Fruit fly (Drosophila melanogaster) whole organism, embryonic: ENCODE data around the gene CG5498.
A peak's percentile ranks its signal among the peaks of the same experiment; 100 is the strongest.

Experiments
- C15 ChIP-seq: fragments of 200-800 bp; sonication (Bioruptor generic); IDR thresholded peaks from 3 replicates; pipeline ENCODE4 v1.3.6; 2022; ENCODE audit warnings: missing biosample characterization, missing genetic modification characterization
- CG10565 ChIP-seq: fragments of 200-800 bp; sonication (Bioruptor generic); optimal IDR thresholded peaks from 3 replicates; lab custom pipeline; 2016; ENCODE audit warnings: missing biosample characterization, mild to moderate bottlenecking, missing genetic modification characterization
- CG11723 ChIP-seq: fragments of 200-800 bp; sonication (Bioruptor generic); optimal IDR thresholded peaks from 2 replicates; lab custom pipeline; 2017; ENCODE audit warnings: missing biosample characterization, mild to moderate bottlenecking, missing genetic modification characterization
- CG12219 ChIP-seq: fragments of 200-800 bp; sonication (Bioruptor generic); optimal IDR thresholded peaks from 3 replicates; lab custom pipeline; 2018; ENCODE audit warnings: missing biosample characterization, mild to moderate bottlenecking, missing genetic modification characterization
- CG13123 ChIP-seq: fragments of 200-800 bp; sonication (Bioruptor generic); optimal IDR thresholded peaks from 2 replicates; lab custom pipeline; 2016; ENCODE audit warnings: missing biosample characterization, missing genetic modification characterization
- CG14014 ChIP-seq: fragments of 200-800 bp; sonication (Bioruptor generic); IDR thresholded peaks from 2 replicates; pipeline ENCODE4 v1.3.6; 2022; ENCODE audit warnings: missing biosample characterization, missing genetic modification characterization
- CG2202 ChIP-seq: fragments of 200-800 bp; sonication (Bioruptor generic); optimal IDR thresholded peaks from 2 replicates; lab custom pipeline; 2018; ENCODE audit warnings: missing biosample characterization, mild to moderate bottlenecking, missing genetic modification characterization
- CG2875 ChIP-seq: fragments of 200-800 bp; sonication (Bioruptor generic); optimal IDR thresholded peaks from 2 replicates; lab custom pipeline; 2017; ENCODE audit warnings: missing biosample characterization, mild to moderate bottlenecking, missing genetic modification characterization, missing genetic modification reagents
- CG32532 ChIP-seq: fragments of 200-800 bp; sonication (Bioruptor generic); IDR thresholded peaks from 2 replicates; pipeline ENCODE4 v1.3.6; 2022; ENCODE audit warnings: missing biosample characterization, missing genetic modification characterization
- CG3847 ChIP-seq: fragments of 200-800 bp; sonication (Bioruptor generic); IDR thresholded peaks from 2 replicates; pipeline ENCODE4 v1.3.6; 2022; ENCODE audit warnings: missing biosample characterization, missing genetic modification characterization
- CG4730 ChIP-seq: fragments of 200-800 bp; sonication (Bioruptor generic); IDR thresholded peaks from 2 replicates; pipeline ENCODE4 v1.3.6; 2022; ENCODE audit warnings: missing biosample characterization, missing genetic modification characterization
- CG4854 ChIP-seq: fragments of 200-800 bp; sonication (Bioruptor generic); optimal IDR thresholded peaks from 2 replicates; lab custom pipeline; 2016; ENCODE audit warnings: missing biosample characterization, missing genetic modification characterization, inconsistent platforms
- CG6689 ChIP-seq: fragments of 200-800 bp; sonication (Bioruptor generic); IDR thresholded peaks from 2 replicates; pipeline ENCODE4 v1.3.6; 2022; ENCODE audit warnings: missing biosample characterization, missing genetic modification characterization
- CG6765 ChIP-seq: fragments of 200-800 bp; sonication (Bioruptor generic); optimal IDR thresholded peaks from 3 replicates; lab custom pipeline; 2017; ENCODE audit warnings: missing biosample characterization, mild to moderate bottlenecking, missing genetic modification characterization
- CG8281 ChIP-seq: fragments of 200-800 bp; sonication (Bioruptor generic); optimal IDR thresholded peaks from 2 replicates; lab custom pipeline; 2018; ENCODE audit warnings: missing biosample characterization, mild to moderate bottlenecking, missing genetic modification characterization, moderate library complexity
- CG8388 ChIP-seq: fragments of 200-800 bp; sonication (Bioruptor generic); optimal IDR thresholded peaks from 2 replicates; lab custom pipeline; 2019; ENCODE audit warnings: missing biosample characterization, mild to moderate bottlenecking, missing genetic modification characterization, moderate library complexity
- CHES-1-like ChIP-seq: fragments of 200-800 bp; sonication (Bioruptor generic); optimal IDR thresholded peaks from 2 replicates; lab custom pipeline; 2016; ENCODE audit warnings: missing biosample characterization, missing genetic modification characterization
- Chrac-16 ChIP-seq: fragments of 200-800 bp; sonication (Bioruptor generic); optimal IDR thresholded peaks from 3 replicates; lab custom pipeline; 2016; ENCODE audit warnings: missing biosample characterization, missing genetic modification characterization
- Dad ChIP-seq: fragments of 200-800 bp; sonication (Bioruptor generic); optimal IDR thresholded peaks from 3 replicates; lab custom pipeline; 2016; ENCODE audit warnings: missing biosample characterization, missing genetic modification characterization
- Fer1 ChIP-seq: fragments of 200-800 bp; sonication (Bioruptor generic); optimal IDR thresholded peaks from 2 replicates; lab custom pipeline; 2017; ENCODE audit warnings: missing biosample characterization, mild to moderate bottlenecking, missing genetic modification characterization
- HLH4C ChIP-seq: fragments of 200-800 bp; sonication (Bioruptor generic); IDR thresholded peaks from 3 replicates; pipeline ENCODE4 v1.3.6; 2022; ENCODE audit warnings: missing biosample characterization, missing genetic modification characterization; ENCODE audit not compliant: partially characterized antibody
- Hand ChIP-seq: fragments of 200-800 bp; sonication (Bioruptor generic); optimal IDR thresholded peaks from 2 replicates; lab custom pipeline; 2017; ENCODE audit warnings: mild to moderate bottlenecking, missing biosample characterization, missing genetic modification reagents, missing genetic modification characterization
- Hey ChIP-seq: fragments of 200-800 bp; sonication (Bioruptor generic); optimal IDR thresholded peaks from 3 replicates; lab custom pipeline; 2018; ENCODE audit warnings: missing biosample characterization, mild to moderate bottlenecking, missing genetic modification characterization
- Hr51 ChIP-seq, 2 experiments: fragments of 200-800 bp; sonication (Bioruptor generic); optimal IDR thresholded peaks; 2 replicates in 1 of 2; 3 replicates in 1 of 2; lab custom pipeline; 2016 to 2018; ENCODE audit warnings: missing biosample characterization in 2 of 2, missing genetic modification characterization in 2 of 2, mild to moderate bottlenecking in 1 of 2, moderate library complexity in 1 of 2
- MESR4 ChIP-seq: fragments of 200-800 bp; sonication (Bioruptor generic); optimal IDR thresholded peaks from 2 replicates; lab custom pipeline; 2018; ENCODE audit warnings: missing biosample characterization, mild to moderate bottlenecking, missing genetic modification characterization, moderate library complexity
- Mes4 ChIP-seq: fragments of 200-800 bp; sonication (Bioruptor generic); optimal IDR thresholded peaks from 2 replicates; lab custom pipeline; 2016; ENCODE audit warnings: missing biosample characterization, missing genetic modification characterization
- Nf-YA ChIP-seq: fragments of 200-800 bp; sonication (Bioruptor generic); IDR thresholded peaks from 2 replicates; pipeline ENCODE4 v1.3.6; 2022; ENCODE audit warnings: missing biosample characterization, missing genetic modification characterization
- Sry-δ ChIP-seq: fragments of 200-800 bp; sonication (Bioruptor generic); optimal IDR thresholded peaks from 2 replicates; lab custom pipeline; 2016; ENCODE audit warnings: missing biosample characterization, missing genetic modification characterization
- ato ChIP-seq: fragments of 200-800 bp; sonication (Bioruptor generic); IDR thresholded peaks from 2 replicates; pipeline ENCODE4 v1.3.6; 2022; ENCODE audit warnings: missing biosample characterization, missing genetic modification characterization; ENCODE audit not compliant: partially characterized antibody
- bbx ChIP-seq: fragments of 200-800 bp; sonication (Bioruptor generic); IDR thresholded peaks from 2 replicates; pipeline ENCODE4 v1.3.6; 2022; ENCODE audit warnings: missing biosample characterization, missing genetic modification characterization; ENCODE audit not compliant: partially characterized antibody
- bigmax ChIP-seq: fragments of 200-800 bp; sonication (Bioruptor generic); optimal IDR thresholded peaks from 2 replicates; lab custom pipeline; 2018; ENCODE audit warnings: missing biosample characterization, mild to moderate bottlenecking, missing genetic modification characterization
- br ChIP-seq: fragments of >200 bp; optimal IDR thresholded peaks from 2 replicates; lab custom pipeline; 2017
- da ChIP-seq: fragments of 200-800 bp; sonication (Bioruptor generic); optimal IDR thresholded peaks from 2 replicates; lab custom pipeline; 2016; ENCODE audit warnings: missing biosample characterization, missing genetic modification characterization
- dan ChIP-seq: fragments of 200-800 bp; sonication (Bioruptor generic); IDR thresholded peaks from 2 replicates; pipeline ENCODE4 v1.3.6; 2022; ENCODE audit warnings: missing biosample characterization, missing genetic modification characterization
- danr ChIP-seq: fragments of 200-800 bp; sonication (Bioruptor generic); IDR thresholded peaks from 2 replicates; pipeline ENCODE4 v1.3.6; 2022; ENCODE audit warnings: missing biosample characterization, missing genetic modification characterization
- dm ChIP-seq: fragments of 200-800 bp; sonication (Bioruptor generic); optimal IDR thresholded peaks from 3 replicates; lab custom pipeline; 2016; ENCODE audit warnings: missing biosample characterization, missing genetic modification characterization
- gcm ChIP-seq: fragments of 200-800 bp; sonication (Bioruptor generic); optimal IDR thresholded peaks from 2 replicates; lab custom pipeline; 2019; ENCODE audit warnings: missing biosample characterization, mild to moderate bottlenecking, missing genetic modification characterization, moderate library complexity
- gt ChIP-seq: fragments of 200-800 bp; sonication (Bioruptor generic); IDR thresholded peaks from 2 replicates; pipeline ENCODE4 v1.3.6; 2022; ENCODE audit warnings: missing biosample characterization, missing genetic modification characterization
- hkb ChIP-seq, 2 experiments: fragments of 200-800 bp in 1 of 2; fragments of >200 bp in 1 of 2; sonication (Bioruptor generic) in 1 of 2; IDR thresholded peaks in 1 of 2; optimal IDR thresholded peaks in 1 of 2; 2 replicates each; pipeline versions ENCODE4 v1.3.6 to Lab custom; 2017 to 2022; ENCODE audit warnings: missing biosample characterization in 1 of 2, missing genetic modification characterization in 1 of 2
- jigr1 ChIP-seq: fragments of 200-800 bp; sonication (Bioruptor generic); IDR thresholded peaks from 3 replicates; pipeline ENCODE4 v1.3.6; 2022; ENCODE audit warnings: missing biosample characterization, missing genetic modification characterization
- jing ChIP-seq: fragments of 200-800 bp; sonication (Bioruptor generic); optimal IDR thresholded peaks from 2 replicates; lab custom pipeline; 2018; ENCODE audit warnings: missing biosample characterization, mild to moderate bottlenecking, missing genetic modification characterization
- nmo ChIP-seq: fragments of 200-800 bp; sonication (Bioruptor generic); optimal IDR thresholded peaks from 2 replicates; lab custom pipeline; 2018; ENCODE audit warnings: missing biosample characterization, mild to moderate bottlenecking, missing genetic modification characterization, moderate library complexity
- nom ChIP-seq: fragments of 200-800 bp; sonication (Bioruptor generic); optimal IDR thresholded peaks from 2 replicates; lab custom pipeline; 2017; ENCODE audit warnings: missing biosample characterization, missing genetic modification characterization, mild to moderate bottlenecking, moderate library complexity, missing genetic modification reagents
- otp ChIP-seq: fragments of 200-800 bp; sonication (Bioruptor generic); IDR thresholded peaks from 3 replicates; pipeline ENCODE4, ENCODE4 v1.3.6; 2022; ENCODE audit warnings: missing biosample characterization, missing genetic modification characterization
- pros ChIP-seq: fragments of 200-800 bp; sonication (Bioruptor generic); optimal IDR thresholded peaks from 3 replicates; lab custom pipeline; 2019; ENCODE audit warnings: missing biosample characterization, mild to moderate bottlenecking, missing genetic modification characterization, moderate library complexity
- psq ChIP-seq: fragments of 200-800 bp; sonication (Bioruptor generic); optimal IDR thresholded peaks from 2 replicates; lab custom pipeline; 2017; ENCODE audit warnings: missing biosample characterization, missing genetic modification characterization
- so ChIP-seq: fragments of 200-800 bp; sonication (Bioruptor generic); IDR thresholded peaks from 3 replicates; pipeline ENCODE4 v1.3.6; 2022; ENCODE audit warnings: missing biosample characterization, missing genetic modification characterization
- trem ChIP-seq: fragments of 200-800 bp; optimal IDR thresholded peaks from 3 replicates; lab custom pipeline; 2019; ENCODE audit warnings: missing biosample characterization, mild to moderate bottlenecking, missing genetic modification characterization, moderate library complexity
- wdn ChIP-seq: fragments of 200-800 bp; sonication (Bioruptor generic); IDR thresholded peaks from 2 replicates; pipeline ENCODE4 v1.3.6; 2022; ENCODE audit warnings: missing biosample characterization, missing genetic modification characterization

Gene CG5498

DNA sequence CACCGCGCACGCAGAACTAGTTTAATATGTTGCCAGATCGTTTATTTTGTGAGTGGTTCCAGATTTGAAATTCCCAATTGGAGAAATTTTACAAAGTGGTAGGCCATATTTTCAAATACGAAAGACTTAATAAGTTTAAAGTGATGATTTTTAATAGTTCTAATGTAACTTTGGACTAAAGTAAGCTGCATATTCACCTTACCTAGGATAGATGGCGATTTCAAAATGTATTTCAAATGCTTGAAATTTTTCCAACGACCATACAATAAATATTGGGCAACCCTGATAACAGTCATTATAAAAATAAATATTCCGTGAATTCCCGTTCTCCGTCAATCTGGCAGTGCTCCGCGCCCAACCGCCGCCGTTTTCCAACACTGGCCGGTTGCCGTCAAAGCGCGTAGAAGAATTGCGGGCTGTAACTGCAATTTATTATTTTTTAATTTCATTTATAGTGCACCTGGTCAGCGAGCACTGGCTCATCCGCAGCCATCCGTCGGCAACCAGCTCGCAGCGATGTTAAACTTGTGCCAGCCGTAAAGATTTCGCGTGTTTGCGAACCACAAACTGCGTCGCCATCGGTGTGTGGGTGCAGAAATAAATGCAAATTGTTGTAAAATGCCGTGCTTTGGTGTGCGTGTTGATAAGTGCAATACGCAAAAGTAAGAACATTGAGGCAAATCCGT is 7.9 kb downstream of the CG5498 start, which contains the start of the genes Ide and RhoBTB (continued):
- TF ChIP-seq CG4730 (GFP tag; lab: Robert Waterston, UW) (0 out of 2 replicates have a peak, but pooled peaks have one; percentile 2), Fer1 (GFP tag; lab: Kevin White, UChicago) (peak; percentile 60), bbx (no peak), bigmax (GFP tag; lab: Kevin White, UChicago) (no peak), ato (no peak), CG8388 (peak; percentile 53), HLH4C (GFP tag; lab: Robert Waterston, UW) (no peak), CHES-1-like (GFP tag; lab: Kevin White, UChicago) (peak; percentile 88), CG32532 (GFP tag; lab: Robert Waterston, UW) (peak; percentile 82), dan (GFP tag; lab: Robert Waterston, UW) (no peak), CG13123 (GFP tag; lab: Kevin White, UChicago) (peak; percentile 52), CG8281 (peak; percentile 60), Sry-δ (GFP tag; lab: Kevin White, UChicago) (peak; percentile 66), otp (GFP tag; lab: Robert Waterston, UW) (no peak), jigr1 (GFP tag; lab: Robert Waterston, UW) (peak; percentile 15; the same call in 1 of the 3 replicates), gcm (no peak), CG3847 (GFP tag; lab: Robert Waterston, UW) (peak; percentile 93), da (GFP tag; lab: Kevin White, UChicago) (peak; percentile 67), CG14014 (GFP tag; lab: Robert Waterston, UW) (peak; percentile 67; the same call in 1 of the 2 replicates), CG2875 (GFP tag; lab: Kevin White, UChicago) (no peak), CG6689 (GFP tag; lab: Robert Waterston, UW) (peak; percentile 67), hkb (optimal IDR thresholded peaks at IDR 0.05; lab: Kevin White, UChicago) (peak; percentile 96), hkb (GFP tag; IDR thresholded peaks at IDR 0.05; lab: Robert Waterston, UW) (peak; percentile 40; the same call in 1 of the 2 replicates), psq (GFP tag; lab: Kevin White, UChicago) (peak; percentile 62), so (GFP tag; lab: Robert Waterston, UW) (no peak), Dad (GFP tag; lab: Kevin White, UChicago) (peak; percentile 45), CG2202 (tag; lab: Kevin White, UChicago) (no peak), br (lab: Kevin White, UChicago) (no peak), pros (no peak), jing (peak; percentile 26), CG12219 (GFP tag; lab: Kevin White, UChicago) (peak; percentile 40), Chrac-16 (GFP tag; lab: Kevin White, UChicago) (peak; percentile 88), danr (GFP tag; lab: Robert Waterston, UW) (peak; percentile 70), nom (GFP tag; lab: Kevin White, UChicago) (peak; percentile 30), dm (GFP tag; lab: Kevin White, UChicago) (peak; percentile 72), Mes4 (GFP tag; lab: Kevin White, UChicago) (peak; percentile 47), trem (tag; lab: Kevin White, UChicago) (peak; percentile 98), Hr51 (GFP tag; optimal IDR thresholded peaks at IDR 0.05; lab: Kevin White, UChicago) (peak in 1 of 2 experiments; percentile 80), MESR4 (GFP tag; lab: Kevin White, UChicago) (peak; percentile 10), Hey (tag; lab: Kevin White, UChicago) (no peak), gt (GFP tag; lab: Robert Waterston, UW) (peak; percentile 21; the same call in 1 of the 2 replicates), CG11723 (GFP tag; lab: Kevin White, UChicago) (peak; percentile 53), C15 (GFP tag; lab: Robert Waterston, UW) (peak; percentile 60; the same call in 1 of the 3 replicates), CG6765 (GFP tag; lab: Kevin White, UChicago) (no peak), CG4854 (peak; percentile 55), nmo (peak; percentile 90), wdn (peak; percentile 48; the same call in 1 of the 2 replicates), Nf-YA (no peak), CG10565 (no peak), Hand (GFP tag; lab: Kevin White, UChicago) (no peak)
